Worm (Caenorhabditis elegans) whole organism, L3 larva: ENCODE data around the gene hlh-14.

Experiments used
- jun-1 ChIP-seq: fragments of 150-350 bp; optimal IDR thresholded peaks from 2 replicates; lab custom pipeline; 2014; ENCODE audit warnings: missing biosample characterization, missing genetic modification reagents, missing genetic modification characterization
- nhr-11 ChIP-seq: fragments of 150-350 bp; optimal IDR thresholded peaks from 2 replicates; lab custom pipeline; 2014; ENCODE audit warnings: missing biosample characterization, missing genetic modification characterization
- nhr-237 ChIP-seq: fragments of 150-350 bp; optimal IDR thresholded peaks from 2 replicates; lab custom pipeline; 2014; ENCODE audit warnings: missing biosample characterization, missing genetic modification characterization

ce11 chrII:5744342-5744741, 5.6 kb upstream of the hlh-14 start:
- no peak for TF ChIP-seq nhr-237 (tag; lab: Kevin White, UChicago)
- TF ChIP-seq nhr-11 (tag; lab: Kevin White, UChicago) = no peak
- no peak for TF ChIP-seq jun-1 (tag; lab: Kevin White, UChicago)
